Worm (Caenorhabditis elegans) whole organism, L1 larva: Measurements from ENCODE around the gene tba-8.
A peak's percentile ranks its signal among the peaks of the same experiment; 100 is the strongest.

Source experiments
- aly-2 ChIP-seq: fragments of 150-350 bp; optimal IDR thresholded peaks from 2 replicates; lab custom pipeline; 2014; ENCODE audit warnings: missing biosample characterization, missing genetic modification characterization
- ama-1 ChIP-seq: fragments of 150-350 bp; optimal IDR thresholded peaks from 2 replicates; lab custom pipeline; 2014
- blmp-1 ChIP-seq: fragments of 150-350 bp; optimal IDR thresholded peaks from 2 replicates; lab custom pipeline; 2014; ENCODE audit warnings: missing biosample characterization, missing genetic modification characterization
- ceh-63 ChIP-seq: fragments of 200-800 bp; sonication (Bioruptor generic); optimal IDR thresholded peaks from 2 replicates; lab custom pipeline; 2018; ENCODE audit warnings: mild to moderate bottlenecking, missing genetic modification characterization, missing compliant biosample characterization
- ceh-82 ChIP-seq, 3 experiments: fragments of 150-350 bp in 1 of 3; sonication (generic microtip) in 2 of 3; optimal IDR thresholded peaks; 2 replicates each; lab custom pipeline; 2014 to 2017; ENCODE audit warnings: missing biosample characterization in 3 of 3, missing genetic modification characterization in 3 of 3
- ceh-88 ChIP-seq: fragments of 200-800 bp; sonication (Bioruptor generic); IDR thresholded peaks from 2 replicates; pipeline ENCODE4 v1.3.6; 2022; ENCODE audit warnings: missing genetic modification characterization, missing compliant biosample characterization
- dpl-1 ChIP-seq, 3 experiments: fragments of 150-350 bp in 2 of 3; sonication (generic microtip) in 1 of 3; optimal IDR thresholded peaks; 2 replicates each; lab custom pipeline; 2014 to 2017; ENCODE audit warnings: missing biosample characterization in 3 of 3, missing genetic modification characterization in 3 of 3, missing genetic modification reagents in 3 of 3
- dsc-1 ChIP-seq: sonication (generic microtip); optimal IDR thresholded peaks from 2 replicates; lab custom pipeline; 2016; ENCODE audit warnings: mild to moderate bottlenecking, missing genetic modification characterization, missing compliant biosample characterization
- efl-1 ChIP-seq, 4 experiments: fragments of 150-350 bp; optimal IDR thresholded peaks in 3 of 4; peaks in 1 of 4; 1 replicate in 1 of 4; 2 replicates in 3 of 4; lab custom pipeline; 2014; ENCODE audit warnings: missing biosample characterization in 2 of 4, missing genetic modification characterization in 2 of 4, missing genetic modification reagents in 2 of 4
- efl-3 ChIP-seq: fragments of 200-800 bp; sonication (Bioruptor generic); optimal IDR thresholded peaks from 2 replicates; lab custom pipeline; 2018; ENCODE audit warnings: mild to moderate bottlenecking, missing genetic modification characterization, missing compliant biosample characterization
- egl-13 ChIP-seq: sonication (generic microtip); optimal IDR thresholded peaks from 2 replicates; lab custom pipeline; 2016; ENCODE audit warnings: missing genotype, missing genetic modification reagents, missing genetic modification characterization, missing compliant biosample characterization
- elt-2 ChIP-seq: sonication (generic microtip); optimal IDR thresholded peaks from 2 replicates; lab custom pipeline; 2016; ENCODE audit warnings: missing genetic modification characterization, mild to moderate bottlenecking, inconsistent platforms, missing compliant biosample characterization, missing genetic modification reagents
- fkh-4 ChIP-seq: sonication (generic microtip); optimal IDR thresholded peaks from 2 replicates; lab custom pipeline; 2016; ENCODE audit warnings: missing compliant biosample characterization, missing genetic modification characterization, borderline replicate concordance
- isw-1 ChIP-seq: fragments of 200-800 bp; sonication (Bioruptor generic); IDR thresholded peaks from 2 replicates; pipeline ENCODE4 v1.3.6; 2022; ENCODE audit warnings: missing genetic modification characterization, missing compliant biosample characterization
- lin-13 ChIP-seq: fragments of 150-350 bp; optimal IDR thresholded peaks from 2 replicates; lab custom pipeline; 2014; ENCODE audit warnings: missing biosample characterization, missing genetic modification reagents, missing genetic modification characterization
- lin-14 ChIP-seq: fragments of 200-800 bp; sonication (Bioruptor generic); optimal IDR thresholded peaks from 2 replicates; lab custom pipeline; 2018; ENCODE audit warnings: mild to moderate bottlenecking, missing genetic modification characterization, moderate library complexity, missing compliant biosample characterization
- lin-35 ChIP-seq, 2 experiments: fragments of 150-350 bp; optimal IDR thresholded peaks; 2 replicates each; lab custom pipeline; 2014; ENCODE audit warnings: missing biosample characterization in 2 of 2, missing genetic modification characterization in 2 of 2, missing genetic modification reagents in 2 of 2
- lsy-2 ChIP-seq, 2 experiments: fragments of 150-350 bp; optimal IDR thresholded peaks; 2 replicates each; lab custom pipeline; 2014; ENCODE audit warnings: missing biosample characterization in 2 of 2, missing genetic modification characterization in 2 of 2
- nhr-11 ChIP-seq: fragments of 150-350 bp; optimal IDR thresholded peaks from 2 replicates; lab custom pipeline; 2014; ENCODE audit warnings: missing biosample characterization, missing genetic modification characterization
- nhr-20 ChIP-seq: sonication (generic microtip); optimal IDR thresholded peaks from 2 replicates; lab custom pipeline; 2016; ENCODE audit warnings: mild to moderate bottlenecking, missing genetic modification characterization, missing compliant biosample characterization
- nhr-47 ChIP-seq: sonication (generic microtip); optimal IDR thresholded peaks from 2 replicates; lab custom pipeline; 2016; ENCODE audit warnings: mild to moderate bottlenecking, missing genetic modification characterization, moderate library complexity, missing compliant biosample characterization
- nhr-71 ChIP-seq: sonication (generic microtip); optimal IDR thresholded peaks from 2 replicates; lab custom pipeline; 2016; ENCODE audit warnings: mild to moderate bottlenecking, missing genetic modification characterization, moderate library complexity, missing compliant biosample characterization
- nhr-77 ChIP-seq: fragments of 150-350 bp; optimal IDR thresholded peaks from 2 replicates; lab custom pipeline; 2014; ENCODE audit warnings: missing biosample characterization, missing genetic modification characterization
- nhr-84 ChIP-seq: sonication (generic microtip); optimal IDR thresholded peaks from 2 replicates; lab custom pipeline; 2017; ENCODE audit warnings: missing biosample characterization, missing genetic modification characterization
- nhr-85 ChIP-seq: sonication (generic microtip); peaks from one replicate; lab custom pipeline; 2016; ENCODE audit warnings: missing genetic modification characterization, inconsistent platforms, missing compliant biosample characterization
- nhr-90 ChIP-seq: sonication (generic microtip); optimal IDR thresholded peaks from 2 replicates; lab custom pipeline; 2016; ENCODE audit warnings: mild to moderate bottlenecking, missing genetic modification characterization, missing compliant biosample characterization; ENCODE audit not compliant: poor library complexity
- pax-3 ChIP-seq: fragments of 200-800 bp; sonication (Bioruptor generic); optimal IDR thresholded peaks from 2 replicates; lab custom pipeline; 2018; ENCODE audit warnings: mild to moderate bottlenecking, missing genetic modification characterization, moderate library complexity, missing compliant biosample characterization
- rnt-1 ChIP-seq: sonication (generic microtip); optimal IDR thresholded peaks from 2 replicates; lab custom pipeline; 2016; ENCODE audit warnings: mild to moderate bottlenecking, missing genetic modification characterization, moderate library complexity, missing compliant biosample characterization
- skn-1 ChIP-seq: fragments of 150-350 bp; optimal IDR thresholded peaks from 2 replicates; lab custom pipeline; 2014; ENCODE audit warnings: missing biosample characterization, missing genetic modification characterization
- snpc-4 ChIP-seq: fragments of 150-350 bp; optimal IDR thresholded peaks from 2 replicates; lab custom pipeline; 2014; ENCODE audit warnings: missing biosample characterization, missing genetic modification characterization
- snu-23 ChIP-seq: sonication (generic microtip); optimal IDR thresholded peaks from 2 replicates; lab custom pipeline; 2016; ENCODE audit warnings: missing genetic modification characterization, missing compliant biosample characterization
- sox-4 ChIP-seq: sonication (generic microtip); optimal IDR thresholded peaks from 2 replicates; lab custom pipeline; 2016; ENCODE audit warnings: missing genetic modification characterization, missing compliant biosample characterization
- sup-37 ChIP-seq: fragments of 200-800 bp; sonication (Bioruptor generic); optimal IDR thresholded peaks from 2 replicates; lab custom pipeline; 2018; ENCODE audit warnings: mild to moderate bottlenecking, missing genetic modification characterization, missing compliant biosample characterization
- swsn-7 ChIP-seq: sonication (generic microtip); optimal IDR thresholded peaks from 2 replicates; lab custom pipeline; 2016; ENCODE audit warnings: missing genetic modification characterization, missing compliant biosample characterization
- unc-62 ChIP-seq: fragments of 150-350 bp; optimal IDR thresholded peaks from 2 replicates; lab custom pipeline; 2014; ENCODE audit warnings: missing biosample characterization, missing genetic modification reagents, missing genetic modification characterization
- unc-86 ChIP-seq: sonication (generic microtip); optimal IDR thresholded peaks from 2 replicates; lab custom pipeline; 2016; ENCODE audit warnings: missing genetic modification characterization, missing compliant biosample characterization
- unc-98 ChIP-seq: fragments of 200-800 bp; sonication (Bioruptor generic); IDR thresholded peaks from 2 replicates; pipeline ENCODE4 v1.3.6; 2022; ENCODE audit warnings: missing genetic modification characterization, missing compliant biosample characterization
- xbp-1 ChIP-seq: sonication (generic microtip); optimal IDR thresholded peaks from 2 replicates; lab custom pipeline; 2016; ENCODE audit warnings: missing genetic modification characterization, missing compliant biosample characterization
- zag-1 ChIP-seq: fragments of 150-350 bp; optimal IDR thresholded peaks from 2 replicates; lab custom pipeline; 2014; ENCODE audit warnings: missing biosample characterization, missing genetic modification characterization
- zip-4 ChIP-seq: fragments of 200-800 bp; sonication (Bioruptor generic); optimal IDR thresholded peaks from 2 replicates; lab custom pipeline; 2018; ENCODE audit warnings: mild to moderate bottlenecking, missing genetic modification characterization, moderate library complexity, missing compliant biosample characterization
- ztf-4 ChIP-seq: fragments of 150-350 bp; optimal IDR thresholded peaks from 2 replicates; lab custom pipeline; 2014; ENCODE audit warnings: missing biosample characterization, missing genetic modification characterization

tba-8 gene

ce11 chrX:9428059-9428458 lies 30.1 kb downstream of the tba-8 start, which contains the start of gene B0272.4:
TSS of gene B0272.4 (plus strand) at chrX:9428431.
- no peak for TF ChIP-seq egl-13
- peak; percentile 8 for TF ChIP-seq nhr-71
- TF ChIP-seq lin-14 (GFP tag; lab: Kevin White, UChicago), result peak; percentile 7
- TF ChIP-seq lin-35 (GFP tag; optimal IDR thresholded peaks at IDR 0.05; lab: Kevin White, UChicago), result peak in 1 of 2 experiments; percentile 29
- TF ChIP-seq nhr-11, result no peak
- peak; percentile 58 for TF ChIP-seq nhr-20 (tag; lab: Kevin White, UChicago)
- peak; percentile 89 for TF ChIP-seq elt-2 (tag; lab: Kevin White, UChicago)

DNA sequence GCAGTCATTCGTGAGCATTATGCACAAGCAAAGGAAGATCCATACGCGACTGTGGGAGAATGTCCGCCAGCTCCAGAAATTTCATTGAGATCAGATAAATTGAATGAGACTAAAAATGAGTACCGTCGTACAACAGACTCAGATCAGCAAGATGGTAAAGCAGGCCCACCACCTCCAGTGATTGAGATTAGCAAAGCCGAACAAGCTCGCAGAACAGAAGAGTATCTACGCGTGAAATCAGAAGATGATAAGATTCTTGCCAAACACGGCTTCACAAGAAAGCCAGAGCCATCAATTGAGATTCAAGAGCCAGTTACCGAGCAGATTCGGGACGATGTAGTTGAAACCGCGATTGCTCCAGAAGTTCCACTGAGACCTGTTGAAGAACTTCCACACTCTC lies 40.2 kb downstream of the tba-8 start:
- no peak for TF ChIP-seq aly-2
- TF ChIP-seq efl-1 (optimal IDR thresholded peaks at IDR 0.05; lab: Kevin White, UChicago), result no peak
- TF ChIP-seq efl-1 (GFP tag; optimal IDR thresholded peaks at IDR 0.05 in 1 of 2; lab: Kevin White, UChicago), result peak in 1 of 2 experiments; percentile 90

- TF ChIP-seq unc-86 (tag; lab: Kevin White, UChicago), result no peak
- TF ChIP-seq nhr-84 (tag; lab: Kevin White, UChicago), result no peak
- no peak for TF ChIP-seq efl-3 (GFP tag; lab: Kevin White, UChicago)
- no peak for TF ChIP-seq snu-23 (GFP tag; lab: Kevin White, UChicago)
- no peak for TF ChIP-seq sox-4 (tag; lab: Kevin White, UChicago)
- TF ChIP-seq lin-13 (GFP tag; lab: Kevin White, UChicago), result no peak
- no peak for TF ChIP-seq rnt-1
- no peak for TF ChIP-seq blmp-1 (tag; lab: Kevin White, UChicago)
- TF ChIP-seq ztf-4 (tag; lab: Kevin White, UChicago), result no peak
- no peak for TF ChIP-seq dpl-1 (GFP tag; optimal IDR thresholded peaks at IDR 0.05; lab: Kevin White, UChicago)
These were observed 40.8 kb downstream of the tba-8 start for ce11 chrX:9417326-9417725.

- TF ChIP-seq isw-1, result no peak
- TF ChIP-seq fkh-4 (tag; lab: Kevin White, UChicago), result no peak
- TF ChIP-seq lsy-2 (tag; optimal IDR thresholded peaks at IDR 0.05; lab: Kevin White, UChicago), result no peak
- no peak for TF ChIP-seq snpc-4 (tag; lab: Kevin White, UChicago)
- no peak for TF ChIP-seq xbp-1
- TF ChIP-seq unc-62 (GFP tag; lab: Kevin White, UChicago), result no peak
- TF ChIP-seq ceh-82 (tag; optimal IDR thresholded peaks at IDR 0.05; lab: Kevin White, UChicago), result no peak
- no peak for TF ChIP-seq ama-1
- peak; percentile 38 for TF ChIP-seq lin-14 (GFP tag; lab: Kevin White, UChicago)
- peak; percentile 1 for TF ChIP-seq skn-1 (tag; lab: Kevin White, UChicago)
- TF ChIP-seq nhr-85 (tag; lab: Kevin White, UChicago), result no peak
- no peak for TF ChIP-seq ceh-63 (GFP tag; lab: Kevin White, UChicago)
- no peak for TF ChIP-seq unc-98 (GFP tag; lab: Robert Waterston, UW)
- no peak for TF ChIP-seq zag-1 (tag; lab: Kevin White, UChicago)
- TF ChIP-seq nhr-77, result peak; percentile 20
- TF ChIP-seq ceh-88 (GFP tag; lab: Robert Waterston, UW), result no peak
- TF ChIP-seq dsc-1 (tag; lab: Kevin White, UChicago), result peak; percentile 35
- no peak for TF ChIP-seq pax-3 (tag; lab: Kevin White, UChicago)
- TF ChIP-seq zip-4, result no peak
- no peak for TF ChIP-seq sup-37 (GFP tag; lab: Kevin White, UChicago)
- no peak for TF ChIP-seq swsn-7
- no peak for TF ChIP-seq nhr-90 (tag; lab: Kevin White, UChicago)
- no peak for TF ChIP-seq nhr-47 (tag; lab: Kevin White, UChicago)
- TF ChIP-seq, all 84 proteins: peak for 4
These were observed 46.5 kb downstream of the tba-8 start for ce11 chrX:9411675-9412074.
